Worm (Caenorhabditis elegans) whole organism, young adult: Measurements from ENCODE around the gene cdh-9.

Source experiments
- B0261.1 ChIP-seq: sonication (generic microtip); optimal IDR thresholded peaks from 2 replicates; lab custom pipeline; 2016; ENCODE audit warnings: mild to moderate bottlenecking, missing genetic modification characterization, moderate library complexity, missing compliant biosample characterization
- B0336.3 ChIP-seq: fragments of 200-800 bp; sonication (Bioruptor generic); IDR thresholded peaks from 2 replicates; pipeline ENCODE4 v1.3.6; 2022; ENCODE audit warnings: missing genetic modification characterization, missing compliant biosample characterization
- D2030.7 ChIP-seq: fragments of 200-800 bp; sonication (Bioruptor generic); IDR thresholded peaks from 2 replicates; pipeline ENCODE4 v1.3.6; 2022; ENCODE audit warnings: missing genetic modification reagents, missing genetic modification characterization, missing compliant biosample characterization
- F22D6.2 ChIP-seq: sonication (generic microtip); optimal IDR thresholded peaks from 2 replicates; lab custom pipeline; 2016; ENCODE audit warnings: mild to moderate bottlenecking, missing genetic modification characterization, missing compliant biosample characterization
- F33H1.4 ChIP-seq: fragments of 200-800 bp; sonication (Bioruptor generic); IDR thresholded peaks from 2 replicates; pipeline ENCODE4 v1.3.6; 2022; ENCODE audit warnings: missing genetic modification reagents, missing genetic modification characterization, missing compliant biosample characterization
- F49E8.2 ChIP-seq: sonication (generic microtip); optimal IDR thresholded peaks from 3 replicates; lab custom pipeline; 2017; ENCODE audit warnings: missing genetic modification characterization, mild to moderate bottlenecking, missing compliant biosample characterization, antibody characterized with exemption, moderate library complexity; ENCODE audit not compliant: insufficient read depth
- F55B11.4 ChIP-seq: sonication (generic microtip); optimal IDR thresholded peaks from 2 replicates; lab custom pipeline; 2016; ENCODE audit warnings: missing compliant biosample characterization, missing genetic modification characterization, borderline replicate concordance; ENCODE audit not compliant: insufficient read depth
- F57C9.4 ChIP-seq: sonication (generic microtip); optimal IDR thresholded peaks from 2 replicates; lab custom pipeline; 2017; ENCODE audit warnings: mild to moderate bottlenecking, missing genetic modification characterization, missing compliant biosample characterization
- K12H6.12 ChIP-seq: fragments of 200-800 bp; sonication (Bioruptor generic); optimal IDR thresholded peaks from 2 replicates; lab custom pipeline; 2018; ENCODE audit warnings: mild to moderate bottlenecking, missing genetic modification characterization, missing compliant biosample characterization
- T07F8.4 ChIP-seq: sonication (generic microtip); optimal IDR thresholded peaks from 2 replicates; lab custom pipeline; 2016; ENCODE audit warnings: mild to moderate bottlenecking, missing genetic modification characterization, moderate library complexity, missing compliant biosample characterization
- T26A5.8 ChIP-seq: sonication (generic microtip); optimal IDR thresholded peaks from 2 replicates; lab custom pipeline; 2016; ENCODE audit warnings: missing genetic modification characterization, missing compliant biosample characterization
- Y56A3A.18 ChIP-seq: fragments of 200-800 bp; sonication (Bioruptor generic); IDR thresholded peaks from 2 replicates; pipeline ENCODE4 v1.3.6; 2022; ENCODE audit warnings: missing genetic modification reagents, missing genetic modification characterization, missing compliant biosample characterization
- Y79H2A.3 ChIP-seq: fragments of 200-800 bp; sonication (Bioruptor generic); conservative IDR thresholded peaks from 2 replicates; pipeline ENCODE4 v1.3.6; 2022; ENCODE audit warnings: missing genetic modification reagents, missing genetic modification characterization, missing compliant biosample characterization
- ZK185.1 ChIP-seq: sonication (generic microtip); optimal IDR thresholded peaks from 2 replicates; lab custom pipeline; 2016; ENCODE audit warnings: mild to moderate bottlenecking, missing genetic modification characterization, missing compliant biosample characterization; ENCODE audit not compliant: poor library complexity, severe bottlenecking
- aptf-3 ChIP-seq: fragments of 200-800 bp; sonication (Bioruptor generic); IDR thresholded peaks from 2 replicates; pipeline ENCODE4 v1.3.6; 2022; ENCODE audit warnings: missing genetic modification characterization, missing compliant biosample characterization
- attf-6 ChIP-seq: fragments of 200-800 bp; sonication (Bioruptor generic); IDR thresholded peaks from 2 replicates; pipeline ENCODE4 v1.3.6; 2022; ENCODE audit warnings: missing genetic modification reagents, missing genetic modification characterization, missing compliant biosample characterization
- bed-1 ChIP-seq: fragments of 200-800 bp; sonication (Bioruptor generic); IDR thresholded peaks from 2 replicates; pipeline ENCODE4 v1.3.6; 2022; ENCODE audit warnings: missing genetic modification reagents, missing genetic modification characterization, missing compliant biosample characterization
- cebp-1 ChIP-seq, 2 experiments: fragments of 200-800 bp in 1 of 2; sonication (Bioruptor generic) in 1 of 2; sonication (generic microtip) in 1 of 2; IDR thresholded peaks in 1 of 2; optimal IDR thresholded peaks in 1 of 2; 2 replicates each; pipeline versions ENCODE4 v1.3.6 to Lab custom; 2017 to 2022; ENCODE audit warnings: missing compliant biosample characterization in 2 of 2, missing genetic modification characterization in 2 of 2, mild to moderate bottlenecking in 1 of 2, missing genetic modification reagents in 1 of 2, moderate library complexity in 1 of 2
- ceh-91 ChIP-seq: fragments of 200-800 bp; sonication (Bioruptor generic); IDR thresholded peaks from 2 replicates; pipeline ENCODE4 v1.3.6; 2022; ENCODE audit warnings: missing genetic modification reagents, missing genetic modification characterization, missing compliant biosample characterization
- dox-1 ChIP-seq: fragments of 200-800 bp; sonication (Bioruptor generic); IDR thresholded peaks from 2 replicates; pipeline ENCODE4 v1.3.6; 2022; ENCODE audit warnings: missing genetic modification reagents, missing genetic modification characterization, missing compliant biosample characterization
- egl-18 ChIP-seq: fragments of 200-800 bp; sonication (Bioruptor generic); IDR thresholded peaks from 2 replicates; pipeline ENCODE4 v1.3.6; 2022; ENCODE audit warnings: missing genetic modification reagents, missing genetic modification characterization, missing compliant biosample characterization
- egrh-3 ChIP-seq: fragments of 200-800 bp; sonication (Bioruptor generic); IDR thresholded peaks from 2 replicates; pipeline ENCODE4 v1.3.6; 2022; ENCODE audit warnings: missing genetic modification reagents, missing genetic modification characterization, missing compliant biosample characterization
- fkh-3 ChIP-seq: sonication (generic microtip); optimal IDR thresholded peaks from 2 replicates; lab custom pipeline; 2016; ENCODE audit warnings: mild to moderate bottlenecking, missing genetic modification characterization, missing compliant biosample characterization
- hlh-26 ChIP-seq: fragments of 200-800 bp; sonication (Bioruptor generic); conservative IDR thresholded peaks from 2 replicates; pipeline ENCODE4 v1.3.6; 2022; ENCODE audit warnings: missing genetic modification reagents, missing genetic modification characterization, missing compliant biosample characterization
- hrde-1 ChIP-seq: sonication (generic microtip); optimal IDR thresholded peaks from 2 replicates; lab custom pipeline; 2016; ENCODE audit warnings: missing genetic modification characterization, mild to moderate bottlenecking, missing compliant biosample characterization, moderate library complexity, missing genotype, missing genetic modification reagents, borderline replicate concordance
- let-607 ChIP-seq, 2 experiments: fragments of 200-800 bp in 1 of 2; sonication (Bioruptor generic) in 1 of 2; sonication (generic microtip) in 1 of 2; optimal IDR thresholded peaks; 2 replicates each; lab custom pipeline; 2016 to 2018; ENCODE audit warnings: mild to moderate bottlenecking in 2 of 2, missing compliant biosample characterization in 2 of 2, missing genetic modification characterization in 2 of 2, moderate library complexity in 2 of 2, missing genotype in 1 of 2
- lin-26 ChIP-seq: fragments of 200-800 bp; sonication (Bioruptor generic); IDR thresholded peaks from 2 replicates; pipeline ENCODE4 v1.3.6; 2022; ENCODE audit warnings: missing genetic modification reagents, missing genetic modification characterization, missing compliant biosample characterization
- lsl-1 ChIP-seq: fragments of 200-800 bp; sonication (Bioruptor generic); optimal IDR thresholded peaks from 2 replicates; lab custom pipeline; 2018; ENCODE audit warnings: mild to moderate bottlenecking, missing genetic modification characterization, moderate library complexity, missing compliant biosample characterization
- madf-10 ChIP-seq: sonication (generic microtip); optimal IDR thresholded peaks from 2 replicates; lab custom pipeline; 2016; ENCODE audit warnings: mild to moderate bottlenecking, missing genetic modification characterization, missing compliant biosample characterization
- madf-8 ChIP-seq: fragments of 200-800 bp; sonication (Bioruptor generic); conservative IDR thresholded peaks from 2 replicates; pipeline ENCODE4 v1.3.6; 2022; ENCODE audit warnings: missing genetic modification reagents, missing genetic modification characterization, missing compliant biosample characterization
- mcd-1 ChIP-seq: fragments of 200-800 bp; sonication (Bioruptor generic); IDR thresholded peaks from 2 replicates; pipeline ENCODE4 v1.3.6; 2022; ENCODE audit warnings: missing genetic modification reagents, missing genetic modification characterization, missing compliant biosample characterization
- nhr-179 ChIP-seq: sonication (generic microtip); optimal IDR thresholded peaks from 2 replicates; lab custom pipeline; 2016; ENCODE audit warnings: mild to moderate bottlenecking, missing genetic modification characterization, missing compliant biosample characterization
- pbrm-1 ChIP-seq: fragments of 200-800 bp; sonication (Bioruptor generic); IDR thresholded peaks from 2 replicates; pipeline ENCODE4 v1.3.6; 2022; ENCODE audit warnings: missing genetic modification reagents, missing genetic modification characterization, missing compliant biosample characterization
- rcor-1 ChIP-seq: fragments of 200-800 bp; sonication (Bioruptor generic); IDR thresholded peaks from 2 replicates; pipeline ENCODE4 v1.3.6; 2022; ENCODE audit warnings: missing genetic modification reagents, missing genetic modification characterization, missing compliant biosample characterization
- rpc-1 ChIP-seq, 2 experiments: fragments of 150-350 bp in 1 of 2; sonication (generic microtip) in 1 of 2; optimal IDR thresholded peaks; 2 replicates each; lab custom pipeline; 2014 to 2018; ENCODE audit warnings: missing biosample characterization in 1 of 2, missing genetic modification characterization in 1 of 2, missing genetic modification reagents in 1 of 2, missing genotype in 1 of 2
- snpc-3.4 ChIP-seq: sonication (generic microtip); optimal IDR thresholded peaks from 2 replicates; lab custom pipeline; 2017; ENCODE audit warnings: missing genetic modification characterization, mild to moderate bottlenecking, missing compliant biosample characterization, antibody characterized with exemption, moderate library complexity, missing genotype, missing genetic modification reagents
- tbp1 ChIP-seq: fragments of 200-800 bp; sonication (Bioruptor generic); optimal IDR thresholded peaks from 2 replicates; lab custom pipeline; 2018; ENCODE audit warnings: mild to moderate bottlenecking, missing genetic modification characterization, missing compliant biosample characterization
- unc-62 ChIP-seq: fragments of 150-350 bp; optimal IDR thresholded peaks from 2 replicates; lab custom pipeline; 2014; ENCODE audit warnings: missing biosample characterization, missing genetic modification reagents, missing genetic modification characterization
- zfh-2 ChIP-seq: fragments of 200-800 bp; sonication (Bioruptor generic); conservative IDR thresholded peaks from 2 replicates; pipeline ENCODE4 v1.3.6; 2022; ENCODE audit warnings: missing genetic modification reagents, missing genetic modification characterization, missing compliant biosample characterization
- zim-3 ChIP-seq: sonication (generic microtip); optimal IDR thresholded peaks from 2 replicates; lab custom pipeline; 2017; ENCODE audit warnings: mild to moderate bottlenecking, missing genetic modification characterization, moderate library complexity, missing compliant biosample characterization

cdh-9 gene

ce11 chrX:16602457-16602856, 7.4 kb downstream of the cdh-9 start, which contains the start of gene F59C12.4:
TSS of gene F59C12.4 (minus strand) at chrX:16602622.
- no peak for TF ChIP-seq ceh-91 (GFP tag; lab: Robert Waterston, UW)
- 0 out of 2 replicates have a peak, but pooled peaks have one; percentile 31 for TF ChIP-seq aptf-3 (GFP tag; lab: Robert Waterston, UW)
- no peak for TF ChIP-seq snpc-3.4 (tag; lab: Kevin White, UChicago)
- no peak for TF ChIP-seq F55B11.4
- TF ChIP-seq lsl-1 (GFP tag; lab: Kevin White, UChicago): no peak
- no peak for TF ChIP-seq bed-1 (GFP tag; lab: Robert Waterston, UW)
- peak; percentile 84 for TF ChIP-seq zfh-2 (GFP tag; lab: Robert Waterston, UW)
- 0 out of 2 replicates have a peak, but pooled peaks have one; percentile 14 for TF ChIP-seq pbrm-1 (GFP tag; lab: Robert Waterston, UW)
- TF ChIP-seq mcd-1 (GFP tag; lab: Robert Waterston, UW): no peak
- TF ChIP-seq B0261.1: peak; percentile 23
- TF ChIP-seq madf-10 (tag; lab: Kevin White, UChicago): no peak
- no peak for TF ChIP-seq cebp-1 (GFP tag; IDR thresholded peaks at IDR 0.05; lab: Robert Waterston, UW)
- no peak for TF ChIP-seq cebp-1 (tag; optimal IDR thresholded peaks at IDR 0.05; lab: Kevin White, UChicago)
- TF ChIP-seq unc-62 (GFP tag; lab: Kevin White, UChicago): no peak
- no peak for TF ChIP-seq F49E8.2 (tag; lab: Kevin White, UChicago)
- TF ChIP-seq egrh-3 (GFP tag; lab: Robert Waterston, UW): peak; percentile 57; the same call in 1 of the 2 replicates
- peak; percentile 33 for TF ChIP-seq tbp1
- TF ChIP-seq dox-1: no peak
- TF ChIP-seq F33H1.4 (GFP tag; lab: Robert Waterston, UW): no peak
- no peak for TF ChIP-seq hrde-1 (tag; lab: Kevin White, UChicago)
- TF ChIP-seq B0336.3 (GFP tag; lab: Robert Waterston, UW): no peak
- TF ChIP-seq zim-3 (tag; lab: Kevin White, UChicago): no peak
- TF ChIP-seq madf-8 (GFP tag; lab: Robert Waterston, UW): no peak
- 0 out of 2 replicates have a peak, but pooled peaks have one; percentile 19 for TF ChIP-seq rcor-1 (GFP tag; lab: Robert Waterston, UW)
- TF ChIP-seq Y79H2A.3 (GFP tag; lab: Robert Waterston, UW): no peak
- TF ChIP-seq T07F8.4 (tag; lab: Kevin White, UChicago): no peak
- TF ChIP-seq let-607 (tag; optimal IDR thresholded peaks at IDR 0.05; lab: Kevin White, UChicago): no peak
- TF ChIP-seq attf-6 (GFP tag; lab: Robert Waterston, UW): 0 out of 2 replicates have a peak, but pooled peaks have one; percentile 42
- TF ChIP-seq fkh-3 (tag; lab: Kevin White, UChicago): no peak
- TF ChIP-seq hlh-26 (GFP tag; lab: Robert Waterston, UW): no peak
- TF ChIP-seq rpc-1 (optimal IDR thresholded peaks at IDR 0.05; lab: Kevin White, UChicago): no peak
- peak; percentile 59 for TF ChIP-seq rpc-1 (tag; optimal IDR thresholded peaks at IDR 0.05; lab: Kevin White, UChicago)
- TF ChIP-seq egl-18 (GFP tag; lab: Robert Waterston, UW): no peak
- no peak for TF ChIP-seq F57C9.4
- no peak for TF ChIP-seq lin-26 (GFP tag; lab: Robert Waterston, UW)
- TF ChIP-seq T26A5.8 (tag; lab: Kevin White, UChicago): no peak

DNA sequence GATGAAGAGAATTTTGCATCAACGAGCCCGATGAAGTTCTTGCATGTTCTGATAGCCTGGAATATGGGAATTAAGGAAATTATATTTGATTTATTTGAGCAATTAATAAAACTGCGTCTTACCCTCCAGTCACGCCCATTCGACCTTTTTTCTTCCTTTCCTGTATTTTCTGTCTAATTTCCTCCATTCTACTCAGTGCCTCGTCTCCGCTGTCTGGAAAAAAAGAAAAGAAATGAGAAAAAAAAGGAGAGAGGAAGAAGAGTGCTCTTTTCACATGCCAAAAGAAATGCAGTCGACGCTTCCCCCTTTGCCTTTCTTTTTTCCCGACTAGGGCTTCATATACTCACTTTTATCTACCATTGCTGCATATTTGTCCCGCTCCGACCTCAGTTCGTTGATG, 9.1 kb downstream of the cdh-9 start:
- no peak for TF ChIP-seq ZK185.1 (tag; lab: Kevin White, UChicago)
- TF ChIP-seq F22D6.2 (tag; lab: Kevin White, UChicago): no peak
- no peak for TF ChIP-seq D2030.7 (GFP tag; lab: Robert Waterston, UW)
- no peak for TF ChIP-seq nhr-179 (tag; lab: Kevin White, UChicago)
- TF ChIP-seq Y56A3A.18 (GFP tag; lab: Robert Waterston, UW): no peak
- TF ChIP-seq K12H6.12 (tag; lab: Kevin White, UChicago): no peak
- TF ChIP-seq egrh-3 (GFP tag; lab: Robert Waterston, UW): no peak
- no peak for TF ChIP-seq aptf-3 (GFP tag; lab: Robert Waterston, UW)
- TF ChIP-seq B0336.3 (GFP tag; lab: Robert Waterston, UW): no peak
- TF ChIP-seq, all 124 proteins: peak for 0
